Fruit fly (Drosophila melanogaster): ENCODE measurements around the gene CG10481.

- TF ChIP-seq EcR (GFP tag; optimal IDR thresholded peaks at IDR 0.05) = no peak
- TF ChIP-seq psq (optimal IDR thresholded peaks at IDR 0.05) = no peak
- no peak for TF ChIP-seq usp (GFP tag; optimal IDR thresholded peaks at IDR 0.05)
- TF ChIP-seq pan (optimal IDR thresholded peaks at IDR 0.05) = no peak
Observed at dm6 chr2L:19916982-19917381, 24.6 kb upstream of the CG10481 start.
